Worm (Caenorhabditis elegans) whole organism, midembryonic: ENCODE results near the gene C52B9.19.

Experiments used
- flt-1 ChIP-seq: fragments of 200-800 bp; sonication (Bioruptor generic); IDR thresholded peaks from 2 replicates; pipeline ENCODE4 v1.3.6; 2022; ENCODE audit warnings: missing genetic modification characterization, missing compliant biosample characterization
- klf-2 ChIP-seq: fragments of 200-800 bp; sonication (Bioruptor generic); conservative IDR thresholded peaks from 2 replicates; pipeline ENCODE4 v1.3.6; 2022; ENCODE audit warnings: missing genetic modification reagents, missing genetic modification characterization, missing compliant biosample characterization
- med-1 ChIP-seq: sonication (generic microtip); optimal IDR thresholded peaks from 2 replicates; lab custom pipeline; 2017; ENCODE audit warnings: missing genetic modification characterization, mild to moderate bottlenecking, missing compliant biosample characterization, antibody characterized with exemption, missing genetic modification reagents; ENCODE audit not compliant: insufficient read depth
- ref-1 ChIP-seq: fragments of 200-800 bp; sonication (Bioruptor generic); conservative IDR thresholded peaks from 2 replicates; pipeline ENCODE4 v1.3.6; 2022; ENCODE audit warnings: missing genetic modification reagents, missing genetic modification characterization, missing compliant biosample characterization
- ztf-23 ChIP-seq: fragments of 200-800 bp; sonication (Bioruptor generic); IDR thresholded peaks from 2 replicates; pipeline ENCODE4 v1.3.6; 2022; ENCODE audit warnings: missing genetic modification reagents, missing genetic modification characterization, missing compliant biosample characterization
- ztf-29 ChIP-seq: fragments of 200-800 bp; sonication (Bioruptor generic); IDR thresholded peaks from 2 replicates; pipeline ENCODE4 v1.3.6; 2022; ENCODE audit warnings: missing genetic modification reagents, missing genetic modification characterization, missing compliant biosample characterization

DNA sequence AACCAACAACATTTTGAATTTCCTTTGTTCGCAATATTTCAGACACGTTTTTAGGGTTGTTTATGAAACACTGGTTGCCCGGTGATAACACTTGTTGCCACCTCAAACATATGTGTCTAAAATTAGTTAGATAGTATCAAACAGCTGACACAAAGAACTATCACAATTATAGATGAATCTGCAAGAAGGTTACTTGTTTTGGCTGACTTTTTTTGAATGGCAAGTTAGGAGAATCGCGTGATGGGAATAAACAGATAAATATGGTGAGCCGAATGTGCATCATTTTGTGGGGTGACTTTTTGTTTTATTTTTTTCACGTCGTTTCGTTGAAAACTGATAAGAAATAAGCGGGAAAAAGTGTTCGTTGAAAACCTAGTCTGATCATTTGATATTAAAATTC is 37.2 kb upstream of the C52B9.19 start:
- TF ChIP-seq flt-1 (no peak), ref-1 (no peak), ztf-23 (no peak), med-1 (GFP tag; lab: Kevin White, UChicago) (no peak), ztf-29 (GFP tag; lab: Robert Waterston, UW) (no peak), klf-2 (GFP tag; lab: Robert Waterston, UW) (no peak)
